Worm (Caenorhabditis elegans) whole organism, dauer: Measurements from ENCODE around the gene C34H4.1.

ENCODE experiments used
- unc-62 ChIP-seq: sonication (generic microtip); optimal IDR thresholded peaks from 2 replicates; lab custom pipeline; 2017; ENCODE audit warnings: missing biosample characterization, missing genetic modification reagents, missing genetic modification characterization

Gene C34H4.1

ce11 chrIV:1553195-1553918 lies 2.0 kb upstream of the C34H4.1 start, which contains the start of gene C34H4.2:
C34H4.2 (plus strand) TSS chrIV:1553752.
- no peak for TF ChIP-seq unc-62 (GFP tag; lab: Kevin White, UChicago)

- no peak for TF ChIP-seq unc-62 (GFP tag; lab: Kevin White, UChicago)
Observed at ce11 chrIV:1559931-1560330, 4.6 kb downstream of the C34H4.1 start, which contains the start of gene Y41D4B.17. Y41D4B.17 (plus strand) TSS chrIV:1560104.

- no peak for TF ChIP-seq unc-62 (GFP tag; lab: Kevin White, UChicago)
Observed at ce11 chrIV:1561884-1562283, 6.5 kb downstream of the C34H4.1 start, which contains the start of gene hpo-6. hpo-6 (plus strand) TSS chrIV:1562184.

ce11 chrIV:1563476-1564131 lies 8.2 kb downstream of the C34H4.1 start, which contains the start of gene Y41D4B.15:
Y41D4B.15 (plus strand) TSS chrIV:1564081.
- TF ChIP-seq unc-62 (GFP tag; lab: Kevin White, UChicago), result no peak

ce11 chrIV:1565725-1566124 lies 10.3 kb downstream of the C34H4.1 start:
- TF ChIP-seq unc-62 (GFP tag; lab: Kevin White, UChicago), result no peak

- no peak for TF ChIP-seq unc-62 (GFP tag; lab: Kevin White, UChicago)
Observed at ce11 chrIV:1567577-1567976, 12.2 kb downstream of the C34H4.1 start.

ce11 chrIV:1576731-1577130 lies 21.4 kb downstream of the C34H4.1 start, which contains the start of gene Y41D4B.14:
Y41D4B.14 (plus strand) TSS chrIV:1577031.
- TF ChIP-seq unc-62 (GFP tag; lab: Kevin White, UChicago), result no peak

ce11 chrIV:1595802-1596201 lies 40.4 kb downstream of the C34H4.1 start, which contains the start of gene npp-8:
npp-8 (minus strand) TSS chrIV:1595824.
- TF ChIP-seq unc-62 (GFP tag; lab: Kevin White, UChicago), result no peak

ce11 chrIV:1597018-1597417 lies 41.6 kb downstream of the C34H4.1 start, which contains the start of gene ced-2:
ced-2 (plus strand) TSS chrIV:1597318.
- TF ChIP-seq unc-62 (GFP tag; lab: Kevin White, UChicago), result no peak

ce11 chrIV:1600784-1601183 lies 45.4 kb downstream of the C34H4.1 start:
- TF ChIP-seq unc-62 (GFP tag; lab: Kevin White, UChicago), result no peak

ce11 chrIV:1601357-1601756 lies 46.0 kb downstream of the C34H4.1 start, which contains the start of gene set-23:
set-23 (plus strand) TSS chrIV:1601657.
- TF ChIP-seq unc-62 (GFP tag; lab: Kevin White, UChicago), result no peak

- TF ChIP-seq unc-62 (GFP tag; lab: Kevin White, UChicago), result no peak
Observed at ce11 chrIV:1602936-1603457, 47.6 kb downstream of the C34H4.1 start.

ce11 chrIV:1605276-1605762 lies 49.9 kb downstream of the C34H4.1 start, which contains the start of gene Y41D4B.11:
Y41D4B.11 (plus strand) TSS chrIV:1605712.
- no peak for TF ChIP-seq unc-62 (GFP tag; lab: Kevin White, UChicago)
